Worm (Caenorhabditis elegans) whole organism, early embryonic: ENCODE results near the gene dpy-3.

Experiments
- B0310.2 ChIP-seq: sonication (generic microtip); optimal IDR thresholded peaks from 2 replicates; lab custom pipeline; 2016; ENCODE audit warnings: mild to moderate bottlenecking, missing genetic modification characterization, missing compliant biosample characterization
- F13C5.2 ChIP-seq: sonication (generic microtip); optimal IDR thresholded peaks from 2 replicates; lab custom pipeline; 2017; ENCODE audit warnings: mild to moderate bottlenecking, missing genetic modification characterization, inconsistent platforms, missing compliant biosample characterization
- aly-1 ChIP-seq: sonication (generic microtip); optimal IDR thresholded peaks from 2 replicates; lab custom pipeline; 2016; ENCODE audit warnings: missing genetic modification characterization, missing compliant biosample characterization
- ama-1 ChIP-seq: fragments of 150-350 bp; optimal IDR thresholded peaks from 2 replicates; lab custom pipeline; 2014
- ceh-13 ChIP-seq: fragments of 200-800 bp; sonication (Bioruptor generic); optimal IDR thresholded peaks from 2 replicates; lab custom pipeline; 2018; ENCODE audit warnings: mild to moderate bottlenecking, missing genetic modification characterization, missing compliant biosample characterization
- ceh-36 ChIP-seq: sonication (generic microtip); optimal IDR thresholded peaks from 2 replicates; lab custom pipeline; 2016; ENCODE audit warnings: missing genetic modification characterization, inconsistent platforms, missing compliant biosample characterization
- ets-7 ChIP-seq: sonication (generic microtip); optimal IDR thresholded peaks from 2 replicates; lab custom pipeline; 2016; ENCODE audit warnings: missing genotype, missing genetic modification characterization, missing compliant biosample characterization
- flt-1 ChIP-seq: fragments of 200-800 bp; sonication (Bioruptor generic); IDR thresholded peaks from 2 replicates; pipeline ENCODE4 v1.3.6; 2022; ENCODE audit warnings: missing genetic modification characterization, missing compliant biosample characterization
- hmbx-1 ChIP-seq: sonication (generic microtip); optimal IDR thresholded peaks from 2 replicates; lab custom pipeline; 2016; ENCODE audit warnings: mild to moderate bottlenecking, missing genetic modification characterization, missing compliant biosample characterization
- hmg-4 ChIP-seq: fragments of 200-800 bp; sonication (Bioruptor generic); optimal IDR thresholded peaks from 2 replicates; lab custom pipeline; 2018; ENCODE audit warnings: mild to moderate bottlenecking, missing genetic modification characterization, missing compliant biosample characterization
- hnd-1 ChIP-seq: sonication (generic microtip); optimal IDR thresholded peaks from 2 replicates; lab custom pipeline; 2016; ENCODE audit warnings: missing genetic modification characterization, missing compliant biosample characterization
- pes-1 ChIP-seq: fragments of 200-800 bp; sonication (Bioruptor generic); IDR thresholded peaks from 2 replicates; pipeline ENCODE4 v1.3.6; 2022; ENCODE audit warnings: missing genetic modification reagents, missing genetic modification characterization, missing compliant biosample characterization
- scrt-1 ChIP-seq: fragments of 200-800 bp; sonication (Bioruptor generic); IDR thresholded peaks from 2 replicates; pipeline ENCODE4 v1.3.6; 2022; ENCODE audit warnings: missing genetic modification characterization, missing compliant biosample characterization
- sea-1 ChIP-seq: fragments of 200-800 bp; sonication (Bioruptor generic); conservative IDR thresholded peaks from 2 replicates; pipeline ENCODE4 v1.3.6; 2022; ENCODE audit warnings: missing genetic modification characterization, missing compliant biosample characterization
- tbx-11 ChIP-seq: fragments of 200-800 bp; sonication (Bioruptor generic); IDR thresholded peaks from 2 replicates; pipeline ENCODE4 v1.3.6; 2022; ENCODE audit warnings: missing genetic modification characterization, missing compliant biosample characterization
- tbx-37 ChIP-seq: fragments of 200-800 bp; sonication (Bioruptor generic); conservative IDR thresholded peaks from 2 replicates; pipeline ENCODE4 v1.3.6; 2022; ENCODE audit warnings: missing genetic modification reagents, missing genetic modification characterization, missing compliant biosample characterization
- tra-4 ChIP-seq: sonication (generic microtip); optimal IDR thresholded peaks from 2 replicates; lab custom pipeline; 2017; ENCODE audit warnings: missing genetic modification characterization, missing compliant biosample characterization

Gene dpy-3

ce11 chrX:2144875-2145274, 572 bp downstream of the dpy-3 start:
- TF ChIP-seq sea-1 (GFP tag; lab: Robert Waterston, UW) (no peak; the same call in 1 of the 2 replicates), tbx-37 (GFP tag; lab: Robert Waterston, UW) (no peak), hnd-1 (tag; lab: Kevin White, UChicago) (no peak), ceh-13 (GFP tag; lab: Kevin White, UChicago) (no peak), F13C5.2 (tag; lab: Kevin White, UChicago) (no peak), tbx-11 (GFP tag; lab: Robert Waterston, UW) (no peak), tra-4 (no peak), pes-1 (no peak), B0310.2 (no peak), flt-1 (GFP tag; lab: Robert Waterston, UW) (no peak), ets-7 (tag; lab: Kevin White, UChicago) (no peak), ama-1 (no peak), hmbx-1 (no peak), scrt-1 (GFP tag; lab: Robert Waterston, UW) (no peak), aly-1 (no peak), ceh-36 (tag; lab: Kevin White, UChicago) (no peak), hmg-4 (GFP tag; lab: Kevin White, UChicago) (no peak)

ce11 chrX:2144236-2144635, 1.2 kb downstream of the dpy-3 start:
- no peak for TF ChIP-seq ama-1
- no peak for TF ChIP-seq tra-4
- no peak for TF ChIP-seq sea-1 (GFP tag; lab: Robert Waterston, UW)
- no peak for TF ChIP-seq flt-1 (GFP tag; lab: Robert Waterston, UW)
- TF ChIP-seq B0310.2: no peak
- no peak for TF ChIP-seq hmbx-1
- no peak for TF ChIP-seq pes-1
- no peak for TF ChIP-seq F13C5.2 (tag; lab: Kevin White, UChicago)
- no peak for TF ChIP-seq tbx-11 (GFP tag; lab: Robert Waterston, UW)
- TF ChIP-seq hnd-1 (tag; lab: Kevin White, UChicago): no peak
- no peak for TF ChIP-seq hmg-4 (GFP tag; lab: Kevin White, UChicago)
- TF ChIP-seq ceh-13 (GFP tag; lab: Kevin White, UChicago): no peak
- TF ChIP-seq aly-1: no peak
- no peak for TF ChIP-seq ceh-36 (tag; lab: Kevin White, UChicago)
- no peak for TF ChIP-seq ets-7 (tag; lab: Kevin White, UChicago)
- TF ChIP-seq tbx-37 (GFP tag; lab: Robert Waterston, UW): no peak
- no peak for TF ChIP-seq scrt-1 (GFP tag; lab: Robert Waterston, UW)

- TF ChIP-seq ceh-36 (tag; lab: Kevin White, UChicago) (no peak), ceh-13 (GFP tag; lab: Kevin White, UChicago) (no peak), tra-4 (no peak), tbx-37 (GFP tag; lab: Robert Waterston, UW) (no peak), ets-7 (tag; lab: Kevin White, UChicago) (no peak), flt-1 (GFP tag; lab: Robert Waterston, UW) (no peak), B0310.2 (no peak), ama-1 (no peak), pes-1 (no peak), sea-1 (GFP tag; lab: Robert Waterston, UW) (no peak)
Observed at ce11 chrX:2140610-2141009, 4.8 kb downstream of the dpy-3 start.

ce11 chrX:2138923-2139322, 6.5 kb downstream of the dpy-3 start:
- TF ChIP-seq hnd-1 (tag; lab: Kevin White, UChicago) (no peak), scrt-1 (GFP tag; lab: Robert Waterston, UW) (no peak), B0310.2 (no peak)

ce11 chrX:2136937-2137336, 8.5 kb downstream of the dpy-3 start:
- no peak for TF ChIP-seq sea-1 (GFP tag; lab: Robert Waterston, UW)
- no peak for TF ChIP-seq hnd-1 (tag; lab: Kevin White, UChicago)
- no peak for TF ChIP-seq hmbx-1
- TF ChIP-seq B0310.2: no peak
- TF ChIP-seq tbx-11 (GFP tag; lab: Robert Waterston, UW): no peak

ce11 chrX:2131650-2132049, 13.8 kb downstream of the dpy-3 start, which contains the start of gene F53B1.9:
F53B1.9 (minus strand) TSS chrX:2131844.
- TF ChIP-seq flt-1 (GFP tag; lab: Robert Waterston, UW): no peak
- TF ChIP-seq hmg-4 (GFP tag; lab: Kevin White, UChicago): no peak
- no peak for TF ChIP-seq ets-7 (tag; lab: Kevin White, UChicago)
- no peak for TF ChIP-seq ceh-13 (GFP tag; lab: Kevin White, UChicago)
- no peak for TF ChIP-seq ama-1
- no peak for TF ChIP-seq ceh-36 (tag; lab: Kevin White, UChicago)
- TF ChIP-seq tra-4: no peak
- TF ChIP-seq B0310.2: no peak
- TF ChIP-seq tbx-11 (GFP tag; lab: Robert Waterston, UW): no peak
- no peak for TF ChIP-seq pes-1
- TF ChIP-seq hmbx-1: no peak
- TF ChIP-seq scrt-1 (GFP tag; lab: Robert Waterston, UW): no peak
- TF ChIP-seq aly-1: no peak
- no peak for TF ChIP-seq F13C5.2 (tag; lab: Kevin White, UChicago)
- no peak for TF ChIP-seq hnd-1 (tag; lab: Kevin White, UChicago)
- TF ChIP-seq tbx-37 (GFP tag; lab: Robert Waterston, UW): no peak

- TF ChIP-seq B0310.2 (no peak), tbx-37 (GFP tag; lab: Robert Waterston, UW) (no peak), ets-7 (tag; lab: Kevin White, UChicago) (no peak), hmbx-1 (no peak), aly-1 (no peak), ceh-13 (GFP tag; lab: Kevin White, UChicago) (no peak), hmg-4 (GFP tag; lab: Kevin White, UChicago) (no peak), pes-1 (no peak), flt-1 (GFP tag; lab: Robert Waterston, UW) (no peak), tbx-11 (GFP tag; lab: Robert Waterston, UW) (no peak), tra-4 (no peak), hnd-1 (tag; lab: Kevin White, UChicago) (no peak), F13C5.2 (tag; lab: Kevin White, UChicago) (no peak), ama-1 (no peak)
Observed at ce11 chrX:2130141-2130540, 15.3 kb downstream of the dpy-3 start, which contains the start of gene F53B1.8. F53B1.8 (minus strand) TSS chrX:2130241.

ce11 chrX:2120961-2121360, 24.5 kb downstream of the dpy-3 start, which contains the start of gene gpa-5:
gpa-5 (minus strand) TSS chrX:2121061.
- no peak for TF ChIP-seq hmbx-1
- no peak for TF ChIP-seq scrt-1 (GFP tag; lab: Robert Waterston, UW)
- TF ChIP-seq ceh-36 (tag; lab: Kevin White, UChicago): no peak
- no peak for TF ChIP-seq aly-1
- TF ChIP-seq B0310.2: no peak
- no peak for TF ChIP-seq F13C5.2 (tag; lab: Kevin White, UChicago)
- no peak for TF ChIP-seq ceh-13 (GFP tag; lab: Kevin White, UChicago)
- TF ChIP-seq sea-1 (GFP tag; lab: Robert Waterston, UW): no peak
- no peak for TF ChIP-seq tbx-11 (GFP tag; lab: Robert Waterston, UW)
- no peak for TF ChIP-seq flt-1 (GFP tag; lab: Robert Waterston, UW)
- no peak for TF ChIP-seq hmg-4 (GFP tag; lab: Kevin White, UChicago)
- no peak for TF ChIP-seq tbx-37 (GFP tag; lab: Robert Waterston, UW)
